Worm (Caenorhabditis elegans) whole organism, early embryonic: ENCODE data around the gene C14C11.1.

Source experiments
- B0310.2 ChIP-seq: sonication (generic microtip); optimal IDR thresholded peaks from 2 replicates; lab custom pipeline; 2016; ENCODE audit warnings: mild to moderate bottlenecking, missing genetic modification characterization, missing compliant biosample characterization
- F13C5.2 ChIP-seq: sonication (generic microtip); optimal IDR thresholded peaks from 2 replicates; lab custom pipeline; 2017; ENCODE audit warnings: mild to moderate bottlenecking, missing genetic modification characterization, inconsistent platforms, missing compliant biosample characterization
- aly-1 ChIP-seq: sonication (generic microtip); optimal IDR thresholded peaks from 2 replicates; lab custom pipeline; 2016; ENCODE audit warnings: missing genetic modification characterization, missing compliant biosample characterization
- ama-1 ChIP-seq: fragments of 150-350 bp; optimal IDR thresholded peaks from 2 replicates; lab custom pipeline; 2014
- ceh-13 ChIP-seq: fragments of 200-800 bp; sonication (Bioruptor generic); optimal IDR thresholded peaks from 2 replicates; lab custom pipeline; 2018; ENCODE audit warnings: mild to moderate bottlenecking, missing genetic modification characterization, missing compliant biosample characterization
- ceh-36 ChIP-seq: sonication (generic microtip); optimal IDR thresholded peaks from 2 replicates; lab custom pipeline; 2016; ENCODE audit warnings: missing genetic modification characterization, inconsistent platforms, missing compliant biosample characterization
- ets-7 ChIP-seq: sonication (generic microtip); optimal IDR thresholded peaks from 2 replicates; lab custom pipeline; 2016; ENCODE audit warnings: missing genotype, missing genetic modification characterization, missing compliant biosample characterization
- flt-1 ChIP-seq: fragments of 200-800 bp; sonication (Bioruptor generic); IDR thresholded peaks from 2 replicates; pipeline ENCODE4 v1.3.6; 2022; ENCODE audit warnings: missing genetic modification characterization, missing compliant biosample characterization
- hmbx-1 ChIP-seq: sonication (generic microtip); optimal IDR thresholded peaks from 2 replicates; lab custom pipeline; 2016; ENCODE audit warnings: mild to moderate bottlenecking, missing genetic modification characterization, missing compliant biosample characterization
- hmg-4 ChIP-seq: fragments of 200-800 bp; sonication (Bioruptor generic); optimal IDR thresholded peaks from 2 replicates; lab custom pipeline; 2018; ENCODE audit warnings: mild to moderate bottlenecking, missing genetic modification characterization, missing compliant biosample characterization
- hnd-1 ChIP-seq: sonication (generic microtip); optimal IDR thresholded peaks from 2 replicates; lab custom pipeline; 2016; ENCODE audit warnings: missing genetic modification characterization, missing compliant biosample characterization
- pes-1 ChIP-seq: fragments of 200-800 bp; sonication (Bioruptor generic); IDR thresholded peaks from 2 replicates; pipeline ENCODE4 v1.3.6; 2022; ENCODE audit warnings: missing genetic modification reagents, missing genetic modification characterization, missing compliant biosample characterization
- scrt-1 ChIP-seq: fragments of 200-800 bp; sonication (Bioruptor generic); IDR thresholded peaks from 2 replicates; pipeline ENCODE4 v1.3.6; 2022; ENCODE audit warnings: missing genetic modification characterization, missing compliant biosample characterization
- sea-1 ChIP-seq: fragments of 200-800 bp; sonication (Bioruptor generic); conservative IDR thresholded peaks from 2 replicates; pipeline ENCODE4 v1.3.6; 2022; ENCODE audit warnings: missing genetic modification characterization, missing compliant biosample characterization
- tbx-11 ChIP-seq: fragments of 200-800 bp; sonication (Bioruptor generic); IDR thresholded peaks from 2 replicates; pipeline ENCODE4 v1.3.6; 2022; ENCODE audit warnings: missing genetic modification characterization, missing compliant biosample characterization
- tbx-37 ChIP-seq: fragments of 200-800 bp; sonication (Bioruptor generic); conservative IDR thresholded peaks from 2 replicates; pipeline ENCODE4 v1.3.6; 2022; ENCODE audit warnings: missing genetic modification reagents, missing genetic modification characterization, missing compliant biosample characterization
- tra-4 ChIP-seq: sonication (generic microtip); optimal IDR thresholded peaks from 2 replicates; lab custom pipeline; 2017; ENCODE audit warnings: missing genetic modification characterization, missing compliant biosample characterization

Gene C14C11.1

ce11 chrV:5704467-5704866 is 41.0 kb downstream of the C14C11.1 start:
- TF ChIP-seq hnd-1 (no peak), ets-7 (no peak), hmg-4 (GFP tag; lab: Kevin White, UChicago) (no peak), aly-1 (tag; lab: Kevin White, UChicago) (no peak), tra-4 (tag; lab: Kevin White, UChicago) (no peak), tbx-37 (GFP tag; lab: Robert Waterston, UW) (no peak), ceh-36 (no peak), sea-1 (GFP tag; lab: Robert Waterston, UW) (no peak), flt-1 (no peak), pes-1 (GFP tag; lab: Robert Waterston, UW) (no peak), F13C5.2 (tag; lab: Kevin White, UChicago) (no peak), ama-1 (lab: Kevin White, UChicago) (no peak), hmbx-1 (tag; lab: Kevin White, UChicago) (no peak), tbx-11 (GFP tag; lab: Robert Waterston, UW) (no peak), B0310.2 (no peak)

DNA sequence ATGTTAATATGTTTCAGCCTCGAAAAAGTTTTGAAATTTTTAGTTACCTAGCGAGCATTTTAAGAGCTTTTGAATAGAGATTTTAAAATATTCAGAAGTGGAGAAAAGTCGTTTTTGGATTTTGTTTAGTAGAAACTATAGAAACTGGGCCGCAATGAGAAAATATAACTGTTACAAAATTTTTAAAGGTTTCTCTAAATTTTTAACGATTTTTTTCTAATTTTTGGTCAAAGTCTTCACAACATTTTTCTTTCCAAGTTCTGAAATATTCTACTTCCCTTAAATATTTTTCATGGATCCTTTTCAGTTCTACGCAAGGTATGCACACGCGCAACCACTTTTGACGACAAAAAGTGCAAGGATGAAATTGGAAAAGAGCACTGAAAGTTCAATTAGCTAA is 42.1 kb downstream of the C14C11.1 start, which contains the start of gene peli-1:
peli-1 (plus strand) TSS at position 301 of the 400 bp plus-strand sequence.
- TF ChIP-seq tbx-37 (GFP tag; lab: Robert Waterston, UW): no peak
- TF ChIP-seq aly-1 (tag; lab: Kevin White, UChicago): no peak
- no peak for TF ChIP-seq ceh-36
- TF ChIP-seq tbx-11 (GFP tag; lab: Robert Waterston, UW): no peak
- no peak for TF ChIP-seq tra-4 (tag; lab: Kevin White, UChicago)
- no peak for TF ChIP-seq scrt-1 (GFP tag; lab: Robert Waterston, UW)
- TF ChIP-seq ama-1 (lab: Kevin White, UChicago): no peak
- no peak for TF ChIP-seq hmg-4 (GFP tag; lab: Kevin White, UChicago)
- TF ChIP-seq F13C5.2 (tag; lab: Kevin White, UChicago): no peak
- TF ChIP-seq hmbx-1 (tag; lab: Kevin White, UChicago): no peak
- no peak for TF ChIP-seq pes-1 (GFP tag; lab: Robert Waterston, UW)
- no peak for TF ChIP-seq hnd-1
- TF ChIP-seq sea-1 (GFP tag; lab: Robert Waterston, UW): no peak
- no peak for TF ChIP-seq ets-7
- TF ChIP-seq B0310.2: no peak
- no peak for TF ChIP-seq flt-1
- no peak for TF ChIP-seq ceh-13 (GFP tag; lab: Kevin White, UChicago)

DNA sequence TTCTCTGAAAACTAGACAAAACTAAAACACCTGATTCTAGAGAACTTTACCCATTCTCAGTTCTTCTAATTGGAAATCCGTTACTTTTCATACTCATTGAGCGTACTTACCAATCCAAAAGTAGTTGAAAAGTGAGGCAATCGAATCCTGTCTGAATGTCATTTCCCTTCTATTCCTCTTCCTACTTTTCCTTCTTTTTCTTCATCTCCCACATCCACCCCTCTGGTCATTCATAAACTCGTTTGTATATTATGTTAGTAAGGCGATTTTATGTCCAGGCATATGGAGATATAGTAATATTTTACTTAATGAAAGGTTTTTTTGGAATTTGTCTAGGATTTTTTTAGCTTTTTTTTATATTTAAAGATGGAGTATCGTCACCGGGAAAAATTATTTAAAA is 44.9 kb downstream of the C14C11.1 start:
- TF ChIP-seq flt-1 (no peak), ceh-13 (GFP tag; lab: Kevin White, UChicago) (no peak)

ce11 chrV:5712189-5712588 is 48.8 kb downstream of the C14C11.1 start:
- no peak for TF ChIP-seq ama-1 (lab: Kevin White, UChicago)
- no peak for TF ChIP-seq ets-7
- TF ChIP-seq ceh-36: no peak
- no peak for TF ChIP-seq sea-1 (GFP tag; lab: Robert Waterston, UW)
- TF ChIP-seq tra-4 (tag; lab: Kevin White, UChicago): no peak
- no peak for TF ChIP-seq hnd-1
- TF ChIP-seq F13C5.2 (tag; lab: Kevin White, UChicago): no peak
- no peak for TF ChIP-seq tbx-37 (GFP tag; lab: Robert Waterston, UW)
- TF ChIP-seq B0310.2: no peak
- no peak for TF ChIP-seq flt-1
- TF ChIP-seq hmg-4 (GFP tag; lab: Kevin White, UChicago): no peak
- TF ChIP-seq ceh-13 (GFP tag; lab: Kevin White, UChicago): no peak

DNA sequence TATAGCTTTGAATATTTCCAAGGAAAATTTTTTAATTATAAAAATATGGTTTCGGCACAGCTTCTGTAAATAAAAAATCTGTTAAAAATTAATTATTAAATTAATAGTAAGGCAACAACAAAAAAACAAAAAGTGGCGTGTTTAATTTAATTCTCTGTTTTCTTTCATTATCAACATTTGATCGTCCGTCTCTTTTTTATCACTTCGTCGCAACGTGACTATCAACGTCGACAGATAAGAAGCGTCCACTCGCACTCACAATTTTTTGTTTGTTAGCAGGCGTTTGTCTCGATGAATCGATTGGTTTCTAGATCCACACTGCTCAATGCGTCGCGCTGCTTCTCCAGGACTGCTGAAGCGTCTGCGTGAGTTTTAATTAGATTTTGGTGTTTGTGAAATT is 49.2 kb downstream of the C14C11.1 start, which contains the start of gene gcst-1:
gcst-1 (plus strand) TSS at position 277 of the 400 bp plus-strand sequence.
- TF ChIP-seq flt-1 (no peak), tbx-11 (GFP tag; lab: Robert Waterston, UW) (no peak), ets-7 (no peak), tbx-37 (GFP tag; lab: Robert Waterston, UW) (no peak), aly-1 (tag; lab: Kevin White, UChicago) (no peak), sea-1 (GFP tag; lab: Robert Waterston, UW) (no peak), hmg-4 (GFP tag; lab: Kevin White, UChicago) (no peak), scrt-1 (GFP tag; lab: Robert Waterston, UW) (no peak), pes-1 (GFP tag; lab: Robert Waterston, UW) (no peak), hmbx-1 (tag; lab: Kevin White, UChicago) (no peak), B0310.2 (no peak), ceh-36 (no peak), ceh-13 (GFP tag; lab: Kevin White, UChicago) (no peak), ama-1 (lab: Kevin White, UChicago) (no peak), tra-4 (tag; lab: Kevin White, UChicago) (no peak), F13C5.2 (tag; lab: Kevin White, UChicago) (no peak), hnd-1 (no peak)

DNA sequence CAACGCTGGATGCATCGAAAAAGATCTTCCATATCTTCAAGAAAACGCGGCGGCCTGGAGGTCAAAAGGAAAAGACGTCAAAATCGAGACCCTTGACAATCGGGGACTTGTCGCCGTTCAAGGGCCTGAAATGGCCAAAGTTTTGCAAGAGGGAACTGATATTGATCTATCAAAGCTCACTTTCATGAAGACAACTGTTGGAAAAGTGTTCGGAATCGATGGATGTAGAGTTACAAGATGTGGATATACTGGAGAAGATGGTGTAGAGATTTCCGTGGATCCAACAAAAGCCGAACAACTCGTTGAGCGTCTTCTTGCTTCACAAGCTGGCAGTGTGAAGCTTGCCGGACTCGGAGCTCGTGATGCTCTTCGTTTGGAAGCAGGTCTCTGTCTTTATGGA is 50.1 kb downstream of the C14C11.1 start:
- TF ChIP-seq sea-1 (GFP tag; lab: Robert Waterston, UW): no peak
- TF ChIP-seq ama-1 (lab: Kevin White, UChicago): no peak
- TF ChIP-seq hmg-4 (GFP tag; lab: Kevin White, UChicago): no peak
- TF ChIP-seq pes-1 (GFP tag; lab: Robert Waterston, UW): no peak
- TF ChIP-seq F13C5.2 (tag; lab: Kevin White, UChicago): no peak
- TF ChIP-seq tbx-11 (GFP tag; lab: Robert Waterston, UW): no peak
- no peak for TF ChIP-seq B0310.2
- no peak for TF ChIP-seq scrt-1 (GFP tag; lab: Robert Waterston, UW)
- no peak for TF ChIP-seq tbx-37 (GFP tag; lab: Robert Waterston, UW)
